Worm (Caenorhabditis elegans) whole organism, L4 larva: ENCODE results near the gene pqn-27.

Source experiments
- unc-39 ChIP-seq: sonication (generic microtip); optimal IDR thresholded peaks from 2 replicates; lab custom pipeline; 2017; ENCODE audit warnings: missing biosample characterization, missing genetic modification characterization
- unc-62 ChIP-seq, 3 experiments: fragments of 150-350 bp in 1 of 3; sonication (generic microtip); optimal IDR thresholded peaks in 2 of 3; peaks in 1 of 3; 1 replicate in 1 of 3; 2 replicates in 2 of 3; lab custom pipeline; 2014 to 2017; ENCODE audit warnings: missing biosample characterization in 3 of 3, missing genetic modification characterization in 3 of 3, missing genetic modification reagents in 3 of 3, missing genotype in 1 of 3
- zip-2 ChIP-seq: fragments of 150-350 bp; optimal IDR thresholded peaks from 2 replicates; lab custom pipeline; 2014; ENCODE audit warnings: missing biosample characterization, missing genetic modification characterization

- TF ChIP-seq zip-2, result no peak
- no peak for TF ChIP-seq unc-39 (tag; lab: Kevin White, UChicago)
- no peak for TF ChIP-seq unc-62 (GFP tag; optimal IDR thresholded peaks at IDR 0.05 in 1 of 2; lab: Kevin White, UChicago)
- no peak for TF ChIP-seq unc-62 (tag; optimal IDR thresholded peaks at IDR 0.05; lab: Kevin White, UChicago)
Measured at ce11 chrII:13414099-13414498, 46.3 kb downstream of the pqn-27 start.
